Fruit fly (Drosophila melanogaster): ENCODE results near the gene PsGEF.

- no peak for TF ChIP-seq cic (GFP tag; optimal IDR thresholded peaks at IDR 0.05)
- no peak for TF ChIP-seq Mnt (GFP tag; optimal IDR thresholded peaks at IDR 0.05)
- TF ChIP-seq cnc (optimal IDR thresholded peaks at IDR 0.05): no peak
- no peak for TF ChIP-seq CG5204 (GFP tag; optimal IDR thresholded peaks at IDR 0.05)
- no peak for TF ChIP-seq CG33017 (tag; optimal IDR thresholded peaks at IDR 0.05)
- no peak for TF ChIP-seq ovo (GFP tag; optimal IDR thresholded peaks at IDR 0.05)
- no peak for TF ChIP-seq bab1 (GFP tag; optimal IDR thresholded peaks at IDR 0.05)
- TF ChIP-seq CG1620 (GFP tag; optimal IDR thresholded peaks at IDR 0.05): no peak
- TF ChIP-seq CG7045 (GFP tag; optimal IDR thresholded peaks at IDR 0.05): no peak
- no peak for TF ChIP-seq Hr96 (GFP tag; optimal IDR thresholded peaks at IDR 0.05)
- no peak for TF ChIP-seq Clk (GFP tag; optimal IDR thresholded peaks at IDR 0.05)
- TF ChIP-seq kay (GFP tag; ENCODE audit: borderline replicate concordance): no peak
- no peak for TF ChIP-seq CG7101 (tag; optimal IDR thresholded peaks at IDR 0.05)
- no peak for TF ChIP-seq Crg-1 (GFP tag; optimal IDR thresholded peaks at IDR 0.05)
These were observed 63.7 kb downstream of the PsGEF start for dm6 chrX:2323661-2324293.
